Worm (Caenorhabditis elegans) whole organism, L4 larva: ENCODE measurements around the gene B0410.3.

Source experiments
- Y105C5A.15 ChIP-seq: fragments of 200-800 bp; sonication (Bioruptor generic); IDR thresholded peaks from 2 replicates; pipeline ENCODE4 v1.3.6; 2022; ENCODE audit warnings: missing genetic modification characterization, missing compliant biosample characterization
- aly-2 ChIP-seq: sonication (generic microtip); optimal IDR thresholded peaks from 2 replicates; lab custom pipeline; 2018; ENCODE audit warnings: missing biosample characterization, missing genetic modification characterization
- ama-1 ChIP-seq: fragments of 150-350 bp; optimal IDR thresholded peaks from 2 replicates; lab custom pipeline; 2014; ENCODE audit warnings: inconsistent platforms, mixed read lengths
- hlh-30 ChIP-seq: sonication (generic microtip); optimal IDR thresholded peaks from 2 replicates; lab custom pipeline; 2017; ENCODE audit warnings: antibody characterized with exemption, mild to moderate bottlenecking, missing genetic modification characterization, missing compliant biosample characterization; ENCODE audit not compliant: insufficient read depth
- lin-39 ChIP-seq: fragments of 150-350 bp; optimal IDR thresholded peaks from 2 replicates; lab custom pipeline; 2014; ENCODE audit warnings: missing biosample characterization, missing genetic modification reagents, missing genetic modification characterization
- mdl-1 ChIP-seq, 2 experiments: fragments of 150-350 bp in 1 of 2; sonication (generic microtip) in 1 of 2; optimal IDR thresholded peaks; 2 replicates each; lab custom pipeline; 2014 to 2017; ENCODE audit warnings: missing biosample characterization in 2 of 2, missing genetic modification characterization in 2 of 2
- mep-1 ChIP-seq: fragments of 150-350 bp; sonication (generic microtip); optimal IDR thresholded peaks from 3 replicates; lab custom pipeline; 2014; ENCODE audit warnings: missing biosample characterization, missing genetic modification characterization
- nhr-237 ChIP-seq: sonication (generic microtip); optimal IDR thresholded peaks from 2 replicates; lab custom pipeline; 2017; ENCODE audit warnings: missing biosample characterization, missing genetic modification characterization
- nhr-25 ChIP-seq: sonication (generic microtip); optimal IDR thresholded peaks from 2 replicates; lab custom pipeline; 2017; ENCODE audit warnings: missing genetic modification characterization, mild to moderate bottlenecking, missing compliant biosample characterization, antibody characterized with exemption, moderate library complexity, borderline replicate concordance; ENCODE audit not compliant: insufficient read depth
- set-16 ChIP-seq: fragments of 200-800 bp; sonication (Bioruptor generic); IDR thresholded peaks from 2 replicates; pipeline ENCODE4 v1.3.6; 2022; ENCODE audit warnings: missing genetic modification reagents, missing genetic modification characterization, missing compliant biosample characterization
- snpc-4 ChIP-seq: fragments of 150-350 bp; optimal IDR thresholded peaks from 2 replicates; lab custom pipeline; 2014; ENCODE audit warnings: missing biosample characterization, missing genetic modification characterization
- unc-62 ChIP-seq, 3 experiments: fragments of 150-350 bp in 1 of 3; sonication (generic microtip); optimal IDR thresholded peaks in 2 of 3; peaks in 1 of 3; 1 replicate in 1 of 3; 2 replicates in 2 of 3; lab custom pipeline; 2014 to 2017; ENCODE audit warnings: missing biosample characterization in 3 of 3, missing genetic modification characterization in 3 of 3, missing genetic modification reagents in 3 of 3, missing genotype in 1 of 3
- zip-11 ChIP-seq: fragments of 200-800 bp; sonication (Bioruptor generic); IDR thresholded peaks from 2 replicates; pipeline ENCODE4 v1.3.6; 2022; ENCODE audit warnings: missing genetic modification characterization, missing compliant biosample characterization

ce11 chrX:2909227-2909626 is 17.9 kb upstream of the B0410.3 start, which contains the start of gene nmy-1:
- TF ChIP-seq nhr-25 (tag; lab: Kevin White, UChicago) (no peak), hlh-30 (tag; lab: Kevin White, UChicago) (no peak), snpc-4 (no peak), mdl-1 (tag; optimal IDR thresholded peaks at IDR 0.05; lab: Kevin White, UChicago) (no peak), mep-1 (tag; lab: Kevin White, UChicago) (no peak), unc-62 (GFP tag; optimal IDR thresholded peaks at IDR 0.05 in 1 of 2; lab: Kevin White, UChicago) (no peak), unc-62 (tag; optimal IDR thresholded peaks at IDR 0.05; lab: Kevin White, UChicago) (no peak), nhr-237 (tag; lab: Kevin White, UChicago) (no peak), ama-1 (lab: Kevin White, UChicago) (no peak), zip-11 (GFP tag; lab: Robert Waterston, UW) (no peak), set-16 (no peak), aly-2 (no peak), lin-39 (tag; lab: Kevin White, UChicago) (no peak), Y105C5A.15 (no peak)
